Fruit fly (Drosophila melanogaster): ENCODE measurements around the gene eIF3e.

The eIF3e gene

DNA sequence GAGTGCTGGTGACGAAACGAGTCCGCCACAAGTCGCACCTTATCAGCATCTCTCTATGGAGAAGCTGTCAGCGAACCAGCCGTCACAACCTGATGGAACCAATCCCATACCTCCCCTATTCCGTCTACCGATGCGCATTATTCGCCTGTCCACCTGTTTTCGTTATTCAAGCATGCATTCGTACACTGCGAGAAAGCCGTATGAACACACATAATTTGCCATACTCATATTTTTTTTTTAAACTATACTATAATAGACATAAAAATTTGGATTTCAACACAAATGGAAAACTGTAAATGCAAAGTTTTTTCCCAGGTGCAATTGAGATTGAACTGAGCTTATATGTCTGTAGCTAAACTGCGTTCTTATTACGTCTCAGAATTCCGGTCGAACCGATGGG is 9.9 kb upstream of the eIF3e start (continued):
- TF ChIP-seq toy (GFP tag; IDR thresholded peaks at IDR 0.05) = no peak
- peak; percentile 73 for TF ChIP-seq corto (GFP tag; optimal IDR thresholded peaks at IDR 0.05)
- TF ChIP-seq CG33213 (GFP tag; optimal IDR thresholded peaks at IDR 0.05) = no peak
- TF ChIP-seq twi (tag; optimal IDR thresholded peaks at IDR 0.05) = no peak
- TF ChIP-seq NfI (GFP tag; optimal IDR thresholded peaks at IDR 0.05) = peak; percentile 14
- no peak for TF ChIP-seq org-1 (GFP tag; optimal IDR thresholded peaks at IDR 0.05)
- TF ChIP-seq row (GFP tag; IDR thresholded peaks at IDR 0.05) = 0 out of 3 replicates have a peak, but pooled peaks have one; percentile 35
- TF ChIP-seq CG3838 (GFP tag; optimal IDR thresholded peaks at IDR 0.05) = no peak
- no peak for TF ChIP-seq Gsc (GFP tag; IDR thresholded peaks at IDR 0.05)
- no peak for TF ChIP-seq CG4854 (GFP tag; optimal IDR thresholded peaks at IDR 0.05)
- TF ChIP-seq Med (GFP tag) = peak; percentile 76
- no peak for TF ChIP-seq CG7556 (GFP tag; optimal IDR thresholded peaks at IDR 0.05)
- no peak for TF ChIP-seq trh (GFP tag; optimal IDR thresholded peaks at IDR 0.05)
- TF ChIP-seq hkb (optimal IDR thresholded peaks at IDR 0.05) = no peak
- 0 out of 2 replicates have a peak, but pooled peaks have one; percentile 29 for TF ChIP-seq hkb (GFP tag; IDR thresholded peaks at IDR 0.05)
- TF ChIP-seq eyg (GFP tag; optimal IDR thresholded peaks at IDR 0.05) = no peak
- peak; percentile 64; the same call in 1 of the 2 replicates for TF ChIP-seq Drgx (GFP tag; IDR thresholded peaks at IDR 0.05)
- no peak for TF ChIP-seq CG9437 (GFP tag; optimal IDR thresholded peaks at IDR 0.05)

DNA sequence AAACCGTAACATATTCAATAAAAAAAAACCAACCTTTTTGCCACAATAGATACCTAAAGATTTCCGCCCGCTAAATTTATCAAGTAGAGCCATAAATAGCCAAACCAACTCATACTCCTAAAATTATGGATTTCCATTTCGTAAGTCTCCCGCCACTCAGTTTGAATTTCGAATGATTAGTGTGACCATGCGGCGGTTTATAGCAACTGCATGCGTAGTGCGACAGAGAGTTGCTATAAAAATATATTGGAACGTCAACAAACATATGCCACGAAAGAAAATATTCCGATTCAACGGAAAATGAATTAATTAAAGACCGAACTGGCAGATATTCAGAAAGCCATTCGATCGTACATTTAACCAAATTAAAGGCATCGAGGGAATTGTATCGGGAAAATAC is 4.0 kb downstream of the eIF3e start, which contains the start of gene CG9706:
TSS of gene CG9706 (plus strand) at position 222 of the 400 bp plus-strand sequence.
- TF ChIP-seq CG15011 (GFP tag; optimal IDR thresholded peaks at IDR 0.05) = no peak
- no peak for TF ChIP-seq ap (GFP tag; IDR thresholded peaks at IDR 0.05)
- TF ChIP-seq CG13287 (GFP tag; IDR thresholded peaks at IDR 0.05; ENCODE audit: partially characterized antibody) = peak; percentile 34
- TF ChIP-seq Dref (GFP tag; IDR thresholded peaks at IDR 0.05) = 0 out of 2 replicates have a peak, but pooled peaks have one; percentile 32
- peak; percentile 12; the same call in 1 of the 2 replicates for TF ChIP-seq bbx (GFP tag; IDR thresholded peaks at IDR 0.05; ENCODE audit: partially characterized antibody)
- TF ChIP-seq Dp (GFP tag; optimal IDR thresholded peaks at IDR 0.05) = peak; percentile 91
- TF ChIP-seq CG2116 (GFP tag; optimal IDR thresholded peaks at IDR 0.05) = peak; percentile 1
- TF ChIP-seq CG17802 (tag; optimal IDR thresholded peaks at IDR 0.05) = no peak
- TF ChIP-seq CG9215 (GFP tag; IDR thresholded peaks at IDR 0.05) = no peak
- TF ChIP-seq schlank (tag; optimal IDR thresholded peaks at IDR 0.05) = no peak
- no peak for TF ChIP-seq CG30431 (GFP tag; optimal IDR thresholded peaks at IDR 0.05)
- no peak for TF ChIP-seq Scr (GFP tag; IDR thresholded peaks at IDR 0.05; ENCODE audit: partially characterized antibody)
- no peak for TF ChIP-seq HLH54F (GFP tag; optimal IDR thresholded peaks at IDR 0.05)
- TF ChIP-seq Sry-δ (GFP tag; optimal IDR thresholded peaks at IDR 0.05) = peak; percentile 35
- TF ChIP-seq CG8765 (GFP tag; IDR thresholded peaks at IDR 0.05) = no peak
- no peak for TF ChIP-seq CG10267 (tag; optimal IDR thresholded peaks at IDR 0.05)
- no peak for TF ChIP-seq CG17186 (GFP tag; optimal IDR thresholded peaks at IDR 0.05)
- TF ChIP-seq Hey (tag; optimal IDR thresholded peaks at IDR 0.05) = no peak
- TF ChIP-seq Dbx (GFP tag; IDR thresholded peaks at IDR 0.05) = no peak
- peak; percentile 55 for TF ChIP-seq pzg (GFP tag; optimal IDR thresholded peaks at IDR 0.05)
- no peak for TF ChIP-seq CG12104 (GFP tag; optimal IDR thresholded peaks at IDR 0.05)
- peak; percentile 89 for TF ChIP-seq E2f2 (GFP tag; IDR thresholded peaks at IDR 0.05)
- TF ChIP-seq Dll (GFP tag; IDR thresholded peaks at IDR 0.05; ENCODE audit: partially characterized antibody) = no peak
- no peak for TF ChIP-seq Oli (tag; optimal IDR thresholded peaks at IDR 0.05)
- TF ChIP-seq jing (GFP tag; optimal IDR thresholded peaks at IDR 0.05) = no peak
- peak; percentile 0 for TF ChIP-seq Ets97D (GFP tag; optimal IDR thresholded peaks at IDR 0.05)
- TF ChIP-seq Doc3 (GFP tag; IDR thresholded peaks at IDR 0.05; ENCODE audit: partially characterized antibody) = 0 out of 3 replicates have a peak, but pooled peaks have one; percentile 33
- peak; percentile 29; the same call in 1 of the 2 replicates for TF ChIP-seq MBD-R2 (GFP tag; IDR thresholded peaks at IDR 0.05)
- TF ChIP-seq Eip74EF (GFP tag; optimal IDR thresholded peaks at IDR 0.05) = no peak
- TF ChIP-seq Opbp (GFP tag; IDR thresholded peaks at IDR 0.05; ENCODE audit: partially characterized antibody) = no peak
- TF ChIP-seq CG9797 (GFP tag; optimal IDR thresholded peaks at IDR 0.05) = peak; percentile 71
- no peak for TF ChIP-seq ftz-f1 (GFP tag; optimal IDR thresholded peaks at IDR 0.05)
- no peak for TF ChIP-seq GATAe (GFP tag; conservative IDR thresholded peaks at IDR 0.05)
